Worm (Caenorhabditis elegans) whole organism, late embryonic: ENCODE results near the gene T01B7.9.

Experiments used
- ahr-1 ChIP-seq: sonication (generic microtip); optimal IDR thresholded peaks from 2 replicates; lab custom pipeline; 2016; ENCODE audit warnings: missing genetic modification characterization, missing compliant biosample characterization
- ama-1 ChIP-seq: fragments of 150-350 bp; optimal IDR thresholded peaks from 2 replicates; lab custom pipeline; 2014
- ceh-45 ChIP-seq: fragments of 200-800 bp; sonication (Bioruptor generic); IDR thresholded peaks from 2 replicates; pipeline ENCODE4 v1.3.6; 2022; ENCODE audit warnings: missing genetic modification reagents, missing genetic modification characterization, missing compliant biosample characterization
- elt-2 ChIP-seq: sonication (generic microtip); optimal IDR thresholded peaks from 2 replicates; lab custom pipeline; 2016; ENCODE audit warnings: missing genetic modification reagents, missing genetic modification characterization, missing compliant biosample characterization
- ets-4 ChIP-seq: sonication (generic microtip); optimal IDR thresholded peaks from 2 replicates; lab custom pipeline; 2016; ENCODE audit warnings: missing genetic modification characterization, missing compliant biosample characterization
- pag-3 ChIP-seq: sonication (generic microtip); optimal IDR thresholded peaks from 2 replicates; lab custom pipeline; 2016; ENCODE audit warnings: missing compliant biosample characterization, missing genetic modification characterization, borderline replicate concordance
- pqm-1 ChIP-seq: sonication (generic microtip); optimal IDR thresholded peaks from 2 replicates; lab custom pipeline; 2016; ENCODE audit warnings: missing genetic modification characterization, missing compliant biosample characterization
- rnt-1 ChIP-seq: sonication (generic microtip); optimal IDR thresholded peaks from 2 replicates; lab custom pipeline; 2016; ENCODE audit warnings: missing genetic modification characterization, missing compliant biosample characterization
- sox-2 ChIP-seq: fragments of 200-800 bp; sonication (Bioruptor generic); IDR thresholded peaks from 2 replicates; pipeline ENCODE4 v1.3.6; 2022; ENCODE audit warnings: missing genetic modification reagents, missing genetic modification characterization, missing compliant biosample characterization
- tbx-2 ChIP-seq: sonication (generic microtip); optimal IDR thresholded peaks from 2 replicates; lab custom pipeline; 2016; ENCODE audit warnings: missing genetic modification characterization, missing compliant biosample characterization
- unc-42 ChIP-seq: sonication (generic microtip); optimal IDR thresholded peaks from 2 replicates; lab custom pipeline; 2016; ENCODE audit warnings: missing genotype, missing genetic modification characterization, missing compliant biosample characterization
- unc-55 ChIP-seq: sonication (generic microtip); optimal IDR thresholded peaks from 2 replicates; lab custom pipeline; 2017; ENCODE audit warnings: missing biosample characterization, missing genetic modification reagents, missing genetic modification characterization

DNA sequence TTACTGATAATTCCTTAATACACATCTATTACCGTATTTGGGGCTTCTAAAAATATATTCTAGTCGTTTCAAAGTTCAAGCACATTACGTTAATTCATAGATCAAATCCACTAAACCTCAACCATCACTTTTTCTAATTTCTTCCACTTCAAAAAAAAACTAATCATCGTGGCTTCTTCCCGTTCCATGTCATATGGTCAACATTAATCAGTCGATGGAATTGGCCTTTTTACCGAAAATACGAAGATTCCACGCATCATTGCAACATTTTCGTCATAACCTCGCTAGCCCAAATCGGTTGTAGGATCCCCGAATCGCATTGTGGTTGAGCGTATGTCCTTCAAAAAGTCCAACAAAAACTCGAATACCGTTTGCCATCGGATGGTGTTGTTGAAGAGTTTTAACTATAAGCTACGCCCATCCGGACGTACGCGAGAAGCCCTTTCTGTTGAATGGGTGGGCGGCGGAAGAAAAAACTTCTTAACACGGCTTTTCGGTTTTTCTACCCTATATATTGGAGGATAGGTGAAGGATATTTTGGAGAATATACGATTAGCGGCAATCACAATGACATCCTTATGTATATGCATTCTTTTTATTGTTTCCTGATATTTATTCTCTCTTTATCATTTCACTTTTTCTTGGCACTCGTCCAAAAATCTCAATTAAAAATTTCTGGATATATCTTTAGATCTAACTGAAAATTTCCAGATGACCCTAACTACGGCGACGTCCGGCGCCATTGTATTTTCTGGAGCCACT, 5.9 kb upstream of the T01B7.9 start, which contains the start of gene rol-6:
- no peak for TF ChIP-seq unc-55 (GFP tag; lab: Kevin White, UChicago)
- no peak for TF ChIP-seq pag-3 (tag; lab: Kevin White, UChicago)
- no peak for TF ChIP-seq ets-4 (tag; lab: Kevin White, UChicago)
- TF ChIP-seq rnt-1 (tag; lab: Kevin White, UChicago) = no peak
- no peak for TF ChIP-seq elt-2 (tag; lab: Kevin White, UChicago)
- TF ChIP-seq tbx-2 (tag; lab: Kevin White, UChicago) = no peak
- no peak for TF ChIP-seq ahr-1 (tag; lab: Kevin White, UChicago)
- TF ChIP-seq pqm-1 (tag; lab: Kevin White, UChicago) = no peak
- no peak for TF ChIP-seq unc-42 (tag; lab: Kevin White, UChicago)
- TF ChIP-seq ceh-45 (GFP tag; lab: Robert Waterston, UW) = no peak
- no peak for TF ChIP-seq ama-1
- TF ChIP-seq sox-2 (GFP tag; lab: Robert Waterston, UW) = no peak
